Worm (Caenorhabditis elegans) whole organism, L1 larva: ENCODE results near the gene srh-46.

ENCODE experiments used
- C04F5.9 ChIP-seq: sonication (generic microtip); optimal IDR thresholded peaks from 2 replicates; lab custom pipeline; 2016; ENCODE audit warnings: missing genetic modification characterization, missing compliant biosample characterization
- C16A3.4 ChIP-seq: fragments of 150-350 bp; optimal IDR thresholded peaks from 2 replicates; lab custom pipeline; 2014; ENCODE audit warnings: missing biosample characterization, missing genetic modification characterization
- aha-1 ChIP-seq: fragments of 150-350 bp; optimal IDR thresholded peaks from 2 replicates; lab custom pipeline; 2014; ENCODE audit warnings: missing biosample characterization, missing genetic modification characterization
- ama-1 ChIP-seq: fragments of 150-350 bp; optimal IDR thresholded peaks from 2 replicates; lab custom pipeline; 2014
- ceh-8 ChIP-seq: fragments of 200-800 bp; sonication (Bioruptor generic); optimal IDR thresholded peaks from 2 replicates; lab custom pipeline; 2018; ENCODE audit warnings: mild to moderate bottlenecking, missing genetic modification characterization, moderate library complexity, missing compliant biosample characterization
- ceh-90 ChIP-seq: sonication (generic microtip); optimal IDR thresholded peaks from 2 replicates; lab custom pipeline; 2016; ENCODE audit warnings: missing genetic modification characterization, missing compliant biosample characterization
- ces-1 ChIP-seq: fragments of 150-350 bp; optimal IDR thresholded peaks from 2 replicates; lab custom pipeline; 2014; ENCODE audit warnings: missing biosample characterization, missing genetic modification reagents, missing genetic modification characterization
- efl-1 ChIP-seq, 4 experiments: fragments of 150-350 bp; optimal IDR thresholded peaks in 3 of 4; peaks in 1 of 4; 1 replicate in 1 of 4; 2 replicates in 3 of 4; lab custom pipeline; 2014; ENCODE audit warnings: missing biosample characterization in 2 of 4, missing genetic modification characterization in 2 of 4, missing genetic modification reagents in 2 of 4
- fkh-10 ChIP-seq: sonication (generic microtip); optimal IDR thresholded peaks from 2 replicates; lab custom pipeline; 2017; ENCODE audit warnings: missing biosample characterization, missing genetic modification reagents, missing genetic modification characterization
- fkh-4 ChIP-seq: sonication (generic microtip); optimal IDR thresholded peaks from 2 replicates; lab custom pipeline; 2016; ENCODE audit warnings: missing compliant biosample characterization, missing genetic modification characterization, borderline replicate concordance
- fkh-8 ChIP-seq: sonication (generic microtip); optimal IDR thresholded peaks from 2 replicates; lab custom pipeline; 2016; ENCODE audit warnings: mild to moderate bottlenecking, missing genetic modification characterization, missing compliant biosample characterization
- fos-1 ChIP-seq: fragments of 150-350 bp; optimal IDR thresholded peaks from 2 replicates; lab custom pipeline; 2014; ENCODE audit warnings: missing biosample characterization, missing genetic modification characterization
- grh-1 ChIP-seq: fragments of 200-800 bp; sonication (Bioruptor generic); IDR thresholded peaks from 2 replicates; pipeline ENCODE4 v1.3.6; 2022; ENCODE audit warnings: missing genetic modification reagents, missing genetic modification characterization, missing compliant biosample characterization
- hlh-4 ChIP-seq: sonication (generic microtip); optimal IDR thresholded peaks from 2 replicates; lab custom pipeline; 2016; ENCODE audit warnings: mild to moderate bottlenecking, missing genetic modification characterization, missing compliant biosample characterization
- lin-13 ChIP-seq: fragments of 150-350 bp; optimal IDR thresholded peaks from 2 replicates; lab custom pipeline; 2014; ENCODE audit warnings: missing biosample characterization, missing genetic modification reagents, missing genetic modification characterization
- lin-35 ChIP-seq, 2 experiments: fragments of 150-350 bp; optimal IDR thresholded peaks; 2 replicates each; lab custom pipeline; 2014; ENCODE audit warnings: missing biosample characterization in 2 of 2, missing genetic modification characterization in 2 of 2, missing genetic modification reagents in 2 of 2
- lin-39 ChIP-seq: fragments of 150-350 bp; optimal IDR thresholded peaks from 2 replicates; lab custom pipeline; 2014; ENCODE audit warnings: missing biosample characterization, missing genetic modification reagents, missing genetic modification characterization
- lir-3 ChIP-seq: sonication (generic microtip); optimal IDR thresholded peaks from 2 replicates; lab custom pipeline; 2016; ENCODE audit warnings: mild to moderate bottlenecking, missing genetic modification characterization, moderate library complexity, missing compliant biosample characterization; ENCODE audit not compliant: poor library complexity
- lsy-2 ChIP-seq, 2 experiments: fragments of 150-350 bp; optimal IDR thresholded peaks; 2 replicates each; lab custom pipeline; 2014; ENCODE audit warnings: missing biosample characterization in 2 of 2, missing genetic modification characterization in 2 of 2
- mab-9 ChIP-seq: fragments of 200-800 bp; sonication (Bioruptor generic); IDR thresholded peaks from 2 replicates; pipeline ENCODE4 v1.3.6; 2022; ENCODE audit warnings: missing genetic modification reagents, missing genetic modification characterization, missing compliant biosample characterization
- mdl-1 ChIP-seq, 2 experiments: fragments of 150-350 bp; optimal IDR thresholded peaks; 2 replicates each; lab custom pipeline; 2014 to 2017; ENCODE audit warnings: missing biosample characterization in 2 of 2, missing genetic modification characterization in 2 of 2, inconsistent platforms in 1 of 2
- nhr-11 ChIP-seq: fragments of 150-350 bp; optimal IDR thresholded peaks from 2 replicates; lab custom pipeline; 2014; ENCODE audit warnings: missing biosample characterization, missing genetic modification characterization
- nhr-20 ChIP-seq: sonication (generic microtip); optimal IDR thresholded peaks from 2 replicates; lab custom pipeline; 2016; ENCODE audit warnings: mild to moderate bottlenecking, missing genetic modification characterization, missing compliant biosample characterization
- nhr-237 ChIP-seq: fragments of 150-350 bp; optimal IDR thresholded peaks from 2 replicates; lab custom pipeline; 2014; ENCODE audit warnings: missing biosample characterization, missing genetic modification characterization
- nhr-28 ChIP-seq: fragments of 150-350 bp; optimal IDR thresholded peaks from 2 replicates; lab custom pipeline; 2014; ENCODE audit warnings: missing biosample characterization, missing genetic modification characterization
- nhr-47 ChIP-seq: sonication (generic microtip); optimal IDR thresholded peaks from 2 replicates; lab custom pipeline; 2016; ENCODE audit warnings: mild to moderate bottlenecking, missing genetic modification characterization, moderate library complexity, missing compliant biosample characterization
- nhr-71 ChIP-seq: sonication (generic microtip); optimal IDR thresholded peaks from 2 replicates; lab custom pipeline; 2016; ENCODE audit warnings: mild to moderate bottlenecking, missing genetic modification characterization, moderate library complexity, missing compliant biosample characterization
- nhr-77 ChIP-seq: fragments of 150-350 bp; optimal IDR thresholded peaks from 2 replicates; lab custom pipeline; 2014; ENCODE audit warnings: missing biosample characterization, missing genetic modification characterization
- nhr-85 ChIP-seq: sonication (generic microtip); peaks from one replicate; lab custom pipeline; 2016; ENCODE audit warnings: missing genetic modification characterization, inconsistent platforms, missing compliant biosample characterization
- pag-3 ChIP-seq: sonication (generic microtip); optimal IDR thresholded peaks from 2 replicates; lab custom pipeline; 2017; ENCODE audit warnings: missing genetic modification characterization, mild to moderate bottlenecking, missing compliant biosample characterization, antibody characterized with exemption, borderline replicate concordance; ENCODE audit not compliant: insufficient read depth
- pax-3 ChIP-seq: fragments of 200-800 bp; sonication (Bioruptor generic); optimal IDR thresholded peaks from 2 replicates; lab custom pipeline; 2018; ENCODE audit warnings: mild to moderate bottlenecking, missing genetic modification characterization, moderate library complexity, missing compliant biosample characterization
- snu-23 ChIP-seq: sonication (generic microtip); optimal IDR thresholded peaks from 2 replicates; lab custom pipeline; 2016; ENCODE audit warnings: missing genetic modification characterization, missing compliant biosample characterization
- sox-4 ChIP-seq: sonication (generic microtip); optimal IDR thresholded peaks from 2 replicates; lab custom pipeline; 2016; ENCODE audit warnings: missing genetic modification characterization, missing compliant biosample characterization
- tbx-2 ChIP-seq: sonication (generic microtip); optimal IDR thresholded peaks from 2 replicates; lab custom pipeline; 2016; ENCODE audit warnings: missing genetic modification characterization, missing compliant biosample characterization
- unc-130 ChIP-seq: fragments of 150-350 bp; optimal IDR thresholded peaks from 2 replicates; lab custom pipeline; 2017; ENCODE audit warnings: missing biosample characterization, missing genetic modification characterization, inconsistent platforms
- unc-30 ChIP-seq: sonication (generic microtip); optimal IDR thresholded peaks from 2 replicates; lab custom pipeline; 2017; ENCODE audit warnings: missing biosample characterization, missing genetic modification characterization
- xbp-1 ChIP-seq: sonication (generic microtip); optimal IDR thresholded peaks from 2 replicates; lab custom pipeline; 2016; ENCODE audit warnings: missing genetic modification characterization, missing compliant biosample characterization
- ztf-4 ChIP-seq: fragments of 150-350 bp; optimal IDR thresholded peaks from 2 replicates; lab custom pipeline; 2014; ENCODE audit warnings: missing biosample characterization, missing genetic modification characterization

The srh-46 gene

DNA sequence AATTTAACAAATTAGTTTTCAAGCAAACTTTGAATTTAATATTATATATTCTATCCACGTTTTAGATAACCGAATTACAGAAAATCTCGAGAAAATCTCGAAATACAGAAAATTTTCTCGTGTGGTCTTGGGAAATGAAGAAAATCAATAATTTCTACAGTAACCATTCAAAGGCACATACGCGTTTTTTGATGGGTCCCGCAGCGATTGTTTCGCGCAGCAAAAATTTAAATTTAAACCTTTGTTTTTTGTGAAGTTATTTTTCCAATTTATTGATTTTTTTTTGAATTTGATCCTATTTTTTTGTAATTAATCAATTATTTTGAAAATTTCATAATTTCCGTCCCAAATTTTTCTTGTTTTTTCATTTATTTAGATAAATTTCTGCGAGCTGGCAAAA, 23.1 kb downstream of the srh-46 start:
- no peak for TF ChIP-seq ceh-8 (GFP tag; lab: Kevin White, UChicago)
- TF ChIP-seq unc-130 (tag; lab: Kevin White, UChicago): no peak
- no peak for TF ChIP-seq ces-1 (GFP tag; lab: Kevin White, UChicago)
- TF ChIP-seq lir-3 (tag; lab: Kevin White, UChicago): no peak
- no peak for TF ChIP-seq C04F5.9 (tag; lab: Kevin White, UChicago)
- no peak for TF ChIP-seq fkh-10
- TF ChIP-seq fkh-8 (tag; lab: Kevin White, UChicago): no peak
- no peak for TF ChIP-seq xbp-1 (tag; lab: Kevin White, UChicago)
- no peak for TF ChIP-seq fos-1 (tag; lab: Kevin White, UChicago)
- TF ChIP-seq ztf-4 (tag; lab: Kevin White, UChicago): no peak
- TF ChIP-seq C16A3.4: no peak
- no peak for TF ChIP-seq hlh-4
- no peak for TF ChIP-seq fkh-4 (tag; lab: Kevin White, UChicago)
- TF ChIP-seq efl-1 (optimal IDR thresholded peaks at IDR 0.05; lab: Kevin White, UChicago): no peak
- no peak for TF ChIP-seq efl-1 (GFP tag; optimal IDR thresholded peaks at IDR 0.05 in 1 of 2; lab: Kevin White, UChicago)
- TF ChIP-seq pag-3: no peak
- TF ChIP-seq ceh-90: no peak
- TF ChIP-seq nhr-11 (tag; lab: Kevin White, UChicago): no peak
- TF ChIP-seq unc-30 (tag; lab: Kevin White, UChicago): no peak
- no peak for TF ChIP-seq grh-1 (GFP tag; lab: Robert Waterston, UW)
- no peak for TF ChIP-seq nhr-20 (tag; lab: Kevin White, UChicago)
- TF ChIP-seq, all 84 proteins: peak for 0

DNA sequence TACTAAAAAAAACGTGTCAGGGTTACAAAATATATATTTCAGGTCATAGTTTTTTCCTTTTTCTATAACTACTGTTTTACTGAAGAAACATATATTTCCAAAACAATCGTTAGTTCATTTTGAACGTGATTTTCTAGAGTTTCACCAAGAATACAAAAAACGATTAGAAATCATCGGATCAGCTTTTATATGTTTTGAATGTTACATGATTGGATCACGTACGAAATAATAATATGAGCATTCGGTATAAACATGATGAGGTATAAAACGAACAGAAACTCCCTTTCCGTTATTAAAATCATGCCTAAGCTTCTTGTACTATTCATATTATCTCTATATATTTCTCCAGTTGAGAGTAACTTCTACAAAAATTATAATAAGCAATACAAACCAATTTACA, 29.8 kb downstream of the srh-46 start, which contains the start of gene clec-223:
TSS of gene clec-223 (plus strand) at position 301 of the 400 bp plus-strand sequence.
- TF ChIP-seq pax-3 (tag; lab: Kevin White, UChicago): no peak
- no peak for TF ChIP-seq hlh-4
- TF ChIP-seq nhr-237 (tag; lab: Kevin White, UChicago): no peak
- TF ChIP-seq nhr-28 (tag; lab: Kevin White, UChicago): no peak
- TF ChIP-seq ceh-8 (GFP tag; lab: Kevin White, UChicago): no peak
- no peak for TF ChIP-seq nhr-85 (tag; lab: Kevin White, UChicago)
- no peak for TF ChIP-seq lin-39 (tag; lab: Kevin White, UChicago)
- no peak for TF ChIP-seq nhr-77 (tag; lab: Kevin White, UChicago)
- no peak for TF ChIP-seq lin-35 (GFP tag; optimal IDR thresholded peaks at IDR 0.05; lab: Kevin White, UChicago)
- no peak for TF ChIP-seq snu-23 (GFP tag; lab: Kevin White, UChicago)
- TF ChIP-seq sox-4 (tag; lab: Kevin White, UChicago): no peak
- TF ChIP-seq tbx-2 (tag; lab: Kevin White, UChicago): no peak
- TF ChIP-seq ztf-4 (tag; lab: Kevin White, UChicago): no peak
- TF ChIP-seq lsy-2 (tag; optimal IDR thresholded peaks at IDR 0.05; lab: Kevin White, UChicago): no peak
- no peak for TF ChIP-seq mab-9 (GFP tag; lab: Robert Waterston, UW)
- TF ChIP-seq nhr-71 (tag; lab: Kevin White, UChicago): no peak

- TF ChIP-seq hlh-4 (no peak), aha-1 (tag; lab: Kevin White, UChicago) (no peak), unc-130 (tag; lab: Kevin White, UChicago) (no peak), ama-1 (no peak), ceh-90 (no peak), C04F5.9 (tag; lab: Kevin White, UChicago) (no peak), lin-13 (GFP tag; lab: Kevin White, UChicago) (no peak), mdl-1 (tag; optimal IDR thresholded peaks at IDR 0.05; lab: Kevin White, UChicago) (no peak), nhr-47 (no peak), mab-9 (GFP tag; lab: Robert Waterston, UW) (no peak), nhr-77 (tag; lab: Kevin White, UChicago) (no peak)
Measured at ce11 chrV:11271051-11271450, 31.6 kb downstream of the srh-46 start, which contains the start of gene clec-222. clec-222 (plus strand) TSS chrV:11271351.
